Worm (Caenorhabditis elegans): Measurements from ENCODE around the gene F32D1.8.

Gene F32D1.8

ce11 chrV:4330820-4331219 is 46.7 kb downstream of the F32D1.8 start:
- TF ChIP-seq him-1 (tag; optimal IDR thresholded peaks at IDR 0.05), result no peak
- TF ChIP-seq dao-5 (tag; optimal IDR thresholded peaks at IDR 0.05), result no peak
- no peak for TF ChIP-seq W03F9.2 (tag; optimal IDR thresholded peaks at IDR 0.05)

ce11 chrV:4326841-4327240 is 50.7 kb downstream of the F32D1.8 start, which contains the start of gene D2063.1:
Gene D2063.1 (plus strand): TSS chrV:4327121.
- TF ChIP-seq dao-5 (tag; optimal IDR thresholded peaks at IDR 0.05), result no peak
- no peak for TF ChIP-seq him-1 (tag; optimal IDR thresholded peaks at IDR 0.05)
- no peak for TF ChIP-seq W03F9.2 (tag; optimal IDR thresholded peaks at IDR 0.05)

Data from whole organism, L4/young adult.